Fruit fly (Drosophila melanogaster) whole organism, embryonic: ENCODE measurements around the gene CG44385.

Experiments used
- Atf6 ChIP-seq: fragments of 200-800 bp; sonication (Bioruptor generic); IDR thresholded peaks from 2 replicates; pipeline ENCODE4 v1.3.6; 2022; ENCODE audit warnings: missing biosample characterization, missing genetic modification characterization
- B-H1 ChIP-seq: fragments of 200-800 bp; sonication (Bioruptor generic); IDR thresholded peaks from 3 replicates; pipeline ENCODE4 v1.3.6; 2022; ENCODE audit warnings: missing biosample characterization, missing genetic modification characterization
- CG10274 ChIP-seq: fragments of 200-800 bp; sonication (Bioruptor generic); optimal IDR thresholded peaks from 3 replicates; lab custom pipeline; 2017; ENCODE audit warnings: missing biosample characterization, mild to moderate bottlenecking, missing genetic modification characterization
- CG10654 ChIP-seq: fragments of 200-800 bp; sonication (Bioruptor generic); optimal IDR thresholded peaks from 2 replicates; lab custom pipeline; 2016; ENCODE audit warnings: missing biosample characterization, missing genetic modification characterization
- CG13424 ChIP-seq: fragments of 200-800 bp; sonication (Bioruptor generic); optimal IDR thresholded peaks from 2 replicates; lab custom pipeline; 2019; ENCODE audit warnings: missing biosample characterization, mild to moderate bottlenecking, missing genetic modification characterization, moderate library complexity
- CG14050 ChIP-seq: fragments of 200-800 bp; sonication (Bioruptor generic); IDR thresholded peaks from 3 replicates; pipeline ENCODE4 v1.3.6; 2022; ENCODE audit warnings: missing biosample characterization, missing genetic modification characterization
- CG14667 ChIP-seq: fragments of 200-800 bp; sonication (Bioruptor generic); IDR thresholded peaks from 2 replicates; pipeline ENCODE4 v1.3.6; 2022; ENCODE audit warnings: missing biosample characterization, missing genetic modification characterization
- CG1529 ChIP-seq: fragments of 200-800 bp; sonication (Bioruptor generic); optimal IDR thresholded peaks from 3 replicates; lab custom pipeline; 2018; ENCODE audit warnings: missing biosample characterization, missing genetic modification characterization
- CG18011 ChIP-seq: fragments of 200-800 bp; sonication (Bioruptor generic); optimal IDR thresholded peaks from 2 replicates; lab custom pipeline; 2017; ENCODE audit warnings: missing biosample characterization, missing genetic modification characterization, mild to moderate bottlenecking, moderate library complexity, missing genotype
- CG18599 ChIP-seq: fragments of 200-800 bp; sonication (Bioruptor generic); optimal IDR thresholded peaks from 3 replicates; lab custom pipeline; 2017; ENCODE audit warnings: missing biosample characterization, missing genetic modification characterization, mild to moderate bottlenecking, moderate library complexity, missing genetic modification reagents
- CG3281 ChIP-seq: fragments of 200-800 bp; sonication (Bioruptor generic); optimal IDR thresholded peaks from 3 replicates; lab custom pipeline; 2017; ENCODE audit warnings: missing biosample characterization, mild to moderate bottlenecking, missing genetic modification characterization
- CG4360 ChIP-seq: fragments of 200-800 bp; sonication (Bioruptor generic); IDR thresholded peaks from 2 replicates; pipeline ENCODE4 v1.3.6; 2022; ENCODE audit warnings: missing biosample characterization, missing genetic modification characterization
- CG4707 ChIP-seq: fragments of 200-800 bp; sonication (Bioruptor generic); optimal IDR thresholded peaks from 2 replicates; lab custom pipeline; 2018; ENCODE audit warnings: missing biosample characterization, mild to moderate bottlenecking, missing genetic modification characterization, moderate library complexity
- CG5953 ChIP-seq: fragments of 200-800 bp; sonication (Bioruptor generic); IDR thresholded peaks from 2 replicates; pipeline ENCODE4 v1.3.6; 2022; ENCODE audit warnings: missing biosample characterization, missing genetic modification characterization
- CG6765 ChIP-seq: fragments of 200-800 bp; sonication (Bioruptor generic); optimal IDR thresholded peaks from 3 replicates; lab custom pipeline; 2017; ENCODE audit warnings: missing biosample characterization, mild to moderate bottlenecking, missing genetic modification characterization
- CG8388 ChIP-seq: fragments of 200-800 bp; sonication (Bioruptor generic); optimal IDR thresholded peaks from 2 replicates; lab custom pipeline; 2019; ENCODE audit warnings: missing biosample characterization, mild to moderate bottlenecking, missing genetic modification characterization, moderate library complexity
- CG9817 ChIP-seq: fragments of 200-800 bp; sonication (Bioruptor generic); optimal IDR thresholded peaks from 2 replicates; lab custom pipeline; 2018; ENCODE audit warnings: missing biosample characterization, mild to moderate bottlenecking, missing genetic modification characterization, moderate library complexity
- Deaf1 ChIP-seq: fragments of 200-800 bp; optimal IDR thresholded peaks from 3 replicates; lab custom pipeline; 2019; ENCODE audit warnings: missing biosample characterization, mild to moderate bottlenecking, missing genetic modification characterization, moderate library complexity
- HmgD ChIP-seq: fragments of 200-800 bp; sonication (Bioruptor generic); optimal IDR thresholded peaks from 3 replicates; lab custom pipeline; 2016; ENCODE audit warnings: missing biosample characterization, missing genetic modification characterization
- Hr51 ChIP-seq, 2 experiments: fragments of 200-800 bp; sonication (Bioruptor generic); optimal IDR thresholded peaks; 2 replicates in 1 of 2; 3 replicates in 1 of 2; lab custom pipeline; 2016 to 2018; ENCODE audit warnings: missing biosample characterization in 2 of 2, missing genetic modification characterization in 2 of 2, mild to moderate bottlenecking in 1 of 2, moderate library complexity in 1 of 2
- MBD-R2 ChIP-seq: fragments of 200-800 bp; sonication (Bioruptor generic); IDR thresholded peaks from 2 replicates; pipeline ENCODE4 v1.3.6; 2022; ENCODE audit warnings: missing biosample characterization, missing genetic modification characterization
- Med ChIP-seq: fragments of 200-800 bp; sonication (Bioruptor generic); peaks from one replicate; lab custom pipeline; 2016; ENCODE audit warnings: missing biosample characterization, missing genetic modification characterization, mild to moderate bottlenecking, inconsistent platforms, moderate library complexity
- Meics ChIP-seq: fragments of 200-800 bp; sonication (Bioruptor generic); optimal IDR thresholded peaks from 2 replicates; lab custom pipeline; 2017; ENCODE audit warnings: missing biosample characterization, mild to moderate bottlenecking, missing genetic modification characterization
- NC2β ChIP-seq: fragments of 200-800 bp; sonication (Bioruptor generic); optimal IDR thresholded peaks from 2 replicates; lab custom pipeline; 2016; ENCODE audit warnings: missing biosample characterization, missing genetic modification characterization
- Nf-YC ChIP-seq: fragments of 200-800 bp; optimal IDR thresholded peaks from 3 replicates; lab custom pipeline; 2019; ENCODE audit warnings: missing biosample characterization, mild to moderate bottlenecking, missing genetic modification characterization, moderate library complexity
- Ptx1 ChIP-seq: fragments of 200-800 bp; sonication (Bioruptor generic); IDR thresholded peaks from 2 replicates; pipeline ENCODE4 v1.3.6; 2022; ENCODE audit warnings: missing biosample characterization, missing genetic modification characterization
- Ravus ChIP-seq: fragments of 200-800 bp; sonication (Bioruptor generic); IDR thresholded peaks from 2 replicates; pipeline ENCODE4 v1.3.6; 2022; ENCODE audit warnings: missing biosample characterization, missing genetic modification characterization
- bcd ChIP-seq: fragments of 200-800 bp; sonication (Bioruptor generic); optimal IDR thresholded peaks from 2 replicates; lab custom pipeline; 2017; ENCODE audit warnings: missing biosample characterization, mild to moderate bottlenecking, missing genetic modification characterization
- bowl ChIP-seq: fragments of 200-800 bp; sonication (Bioruptor generic); IDR thresholded peaks from 2 replicates; pipeline ENCODE4 v1.3.6; 2022; ENCODE audit warnings: missing biosample characterization, missing genetic modification characterization
- caup ChIP-seq: fragments of 200-800 bp; sonication (Bioruptor generic); optimal IDR thresholded peaks from 3 replicates; lab custom pipeline; 2017; ENCODE audit warnings: missing biosample characterization, mild to moderate bottlenecking, missing genetic modification characterization, moderate library complexity; ENCODE audit not compliant: severe bottlenecking
- croc ChIP-seq: fragments of 200-800 bp; sonication (Bioruptor generic); conservative IDR thresholded peaks from 3 replicates; pipeline ENCODE4 v1.3.6; 2022; ENCODE audit warnings: missing biosample characterization, missing genetic modification characterization
- crol ChIP-seq: fragments of 200-800 bp; sonication (Bioruptor generic); IDR thresholded peaks from 2 replicates; pipeline ENCODE4 v1.3.6; 2022; ENCODE audit warnings: missing biosample characterization, missing genetic modification characterization
- cwo ChIP-seq: fragments of 200-800 bp; sonication (Bioruptor generic); optimal IDR thresholded peaks from 3 replicates; lab custom pipeline; 2017; ENCODE audit warnings: missing biosample characterization, missing genetic modification characterization, mild to moderate bottlenecking, moderate library complexity, missing genetic modification reagents
- dmrt99B ChIP-seq: fragments of 200-800 bp; sonication (Bioruptor generic); optimal IDR thresholded peaks from 2 replicates; lab custom pipeline; 2018; ENCODE audit warnings: missing biosample characterization, mild to moderate bottlenecking, missing genetic modification characterization, moderate library complexity
- dysf ChIP-seq: fragments of 200-800 bp; sonication (Bioruptor generic); IDR thresholded peaks from 3 replicates; pipeline ENCODE4 v1.3.6; 2022; ENCODE audit warnings: missing biosample characterization, missing genetic modification characterization
- emc ChIP-seq: fragments of 200-800 bp; sonication (Bioruptor generic); optimal IDR thresholded peaks from 2 replicates; lab custom pipeline; 2016; ENCODE audit warnings: missing biosample characterization, missing genetic modification characterization
- fd102C ChIP-seq: fragments of 200-800 bp; sonication (Bioruptor generic); optimal IDR thresholded peaks from 2 replicates; lab custom pipeline; 2018; ENCODE audit warnings: missing biosample characterization, mild to moderate bottlenecking, missing genetic modification characterization, moderate library complexity
- lmd ChIP-seq: fragments of 200-800 bp; sonication (Bioruptor generic); IDR thresholded peaks from 2 replicates; pipeline ENCODE4 v1.3.6; 2022; ENCODE audit warnings: missing biosample characterization, missing genetic modification characterization
- onecut ChIP-seq: fragments of 200-800 bp; sonication (Bioruptor generic); IDR thresholded peaks from 2 replicates; pipeline ENCODE4 v1.3.6; 2022; ENCODE audit warnings: missing biosample characterization, missing genetic modification characterization
- pan ChIP-seq, 4 experiments: fragments of >200 bp in 3 of 4; fragments of 200-800 bp in 1 of 4; sonication (Bioruptor generic) in 1 of 4; optimal IDR thresholded peaks in 3 of 4; IDR thresholded peaks in 1 of 4; 2 replicates each; pipeline versions ENCODE4 v1.3.6 to Lab custom; 2017 to 2022; ENCODE audit warnings: missing biosample characterization in 2 of 4, missing genetic modification characterization in 2 of 4, mixed read lengths in 1 of 4
- pho ChIP-seq: fragments of 200-800 bp; sonication (Bioruptor generic); optimal IDR thresholded peaks from 2 replicates; lab custom pipeline; 2016; ENCODE audit warnings: missing biosample characterization, missing genetic modification characterization
- row ChIP-seq: fragments of 200-800 bp; sonication (Bioruptor generic); IDR thresholded peaks from 3 replicates; pipeline ENCODE4 v1.3.6; 2022; ENCODE audit warnings: missing biosample characterization, missing genetic modification characterization
- sens ChIP-seq: fragments of 200-800 bp; sonication (Bioruptor generic); peaks from one replicate; lab custom pipeline; 2016; ENCODE audit warnings: missing biosample characterization, missing genetic modification characterization
- ssp ChIP-seq: fragments of 200-800 bp; sonication (Bioruptor generic); IDR thresholded peaks from 2 replicates; pipeline ENCODE4 v1.3.6; 2022; ENCODE audit warnings: missing biosample characterization, missing genetic modification characterization
- zfh2 ChIP-seq: fragments of 200-800 bp; sonication (Bioruptor generic); optimal IDR thresholded peaks from 2 replicates; lab custom pipeline; 2016; ENCODE audit warnings: missing biosample characterization, missing genetic modification characterization

CG44385 gene

DNA sequence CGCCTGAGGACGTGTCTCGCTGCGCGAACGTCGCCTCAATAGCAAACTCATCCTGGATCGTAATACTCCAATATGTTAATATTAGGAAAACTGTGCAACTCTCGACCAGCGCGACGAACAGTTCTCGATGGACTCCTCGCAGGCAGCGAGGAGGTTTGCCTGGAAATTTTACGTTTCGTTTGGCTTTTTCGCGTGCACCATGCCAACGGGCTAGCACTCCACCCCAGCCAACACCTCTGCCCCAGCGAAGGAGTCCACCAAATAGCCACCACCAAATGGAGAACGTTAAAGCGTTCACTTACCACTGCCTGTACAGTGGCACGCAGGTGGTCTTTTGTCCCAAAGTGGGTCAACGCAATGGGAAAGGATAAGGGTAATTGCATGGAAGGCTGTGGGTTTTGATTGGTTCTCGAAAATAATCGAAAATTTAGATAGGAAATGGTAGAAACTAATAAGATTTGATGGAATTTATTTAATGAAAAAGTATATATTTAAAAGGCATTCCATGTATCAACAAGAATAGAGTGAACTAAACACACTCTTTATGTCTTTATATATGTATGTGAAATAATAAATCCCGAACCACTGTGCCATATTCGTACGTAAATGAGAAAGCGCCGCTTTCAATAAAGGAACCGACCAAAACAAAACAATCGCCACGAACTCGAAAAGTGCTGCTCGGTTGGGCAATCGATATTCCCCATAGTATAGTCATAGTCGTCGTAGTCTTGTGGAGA is 27.7 kb upstream of the CG44385 start, which contains the start of gene CG32668:
Gene CG32668 (minus strand): TSS at position 51 of the 737 bp plus-strand sequence.
- TF ChIP-seq CG10654 (GFP tag; lab: Kevin White, UChicago) (no peak), sens (GFP tag; lab: Kevin White, UChicago) (peak; percentile 63), onecut (peak; percentile 23; the same call in 1 of the 2 replicates), Deaf1 (tag; lab: Kevin White, UChicago) (peak; percentile 9), Med (GFP tag; lab: Kevin White, UChicago) (peak; percentile 46), croc (GFP tag; lab: Robert Waterston, UW) (no peak), row (0 out of 3 replicates have a peak, but pooled peaks have one; percentile 17)
- TF ChIP-seq, all 482 proteins: peak for 5

DNA sequence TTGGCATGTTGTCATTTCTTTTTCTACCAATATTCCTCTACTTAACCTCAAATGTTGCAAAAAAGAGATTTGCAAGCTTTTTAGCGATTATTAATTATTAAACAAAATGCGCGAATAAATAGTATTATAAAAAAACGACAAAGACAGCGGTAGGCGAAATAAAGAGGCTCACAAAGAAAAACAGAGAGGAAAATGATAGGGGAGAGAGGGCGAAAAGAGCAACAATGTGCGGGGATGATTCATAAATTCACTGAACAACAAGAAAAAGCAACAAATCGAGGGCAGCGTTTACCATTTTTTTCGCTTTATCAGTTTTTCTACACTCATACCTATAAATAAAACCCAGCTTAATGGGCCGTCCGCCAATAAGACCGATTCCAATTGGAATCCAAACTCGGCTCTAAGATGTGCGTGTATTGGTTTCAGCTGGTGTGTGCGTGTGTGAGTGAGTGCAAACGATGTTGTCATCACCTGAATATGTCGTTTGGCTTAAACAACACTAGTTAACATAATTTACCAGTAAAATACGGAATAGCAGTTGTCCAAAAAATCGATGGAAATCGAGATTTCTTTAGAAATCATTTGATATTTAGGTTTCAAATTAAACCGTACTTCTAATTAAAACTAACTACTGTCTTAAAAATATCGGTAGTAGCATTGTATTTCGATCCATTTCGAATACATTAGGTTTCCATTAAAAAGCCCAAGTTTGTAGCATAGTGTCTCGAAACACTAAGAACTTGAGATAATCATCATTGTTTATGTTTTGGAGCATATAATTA is 23.8 kb upstream of the CG44385 start:
- TF ChIP-seq CG10274 (GFP tag; lab: Kevin White, UChicago) = no peak
- peak; percentile 10 for TF ChIP-seq caup (GFP tag; lab: Kevin White, UChicago)
- TF ChIP-seq bcd = peak; percentile 11
- no peak for TF ChIP-seq NC2β (GFP tag; lab: Kevin White, UChicago)
- 0 out of 2 replicates have a peak, but pooled peaks have one; percentile 19 for TF ChIP-seq Atf6 (GFP tag; lab: Robert Waterston, UW)
- TF ChIP-seq Ravus (GFP tag; lab: Robert Waterston, UW) = no peak
- no peak for TF ChIP-seq CG8388 (GFP tag; lab: Kevin White, UChicago)
- TF ChIP-seq bowl (GFP tag; lab: Robert Waterston, UW) = no peak
- no peak for TF ChIP-seq emc (GFP tag; lab: Kevin White, UChicago)
- TF ChIP-seq CG4707 (GFP tag; lab: Kevin White, UChicago) = no peak
- no peak for TF ChIP-seq crol (GFP tag; lab: Robert Waterston, UW)
- TF ChIP-seq Nf-YC (tag; lab: Kevin White, UChicago) = no peak
- TF ChIP-seq HmgD (GFP tag; lab: Kevin White, UChicago) = no peak
- TF ChIP-seq CG3281 (GFP tag; lab: Kevin White, UChicago) = peak; percentile 44
- no peak for TF ChIP-seq Ptx1 (GFP tag; lab: Robert Waterston, UW)
- no peak for TF ChIP-seq CG14050 (GFP tag; lab: Robert Waterston, UW)
- no peak for TF ChIP-seq CG14667 (GFP tag; lab: Robert Waterston, UW)
- peak; percentile 19 for TF ChIP-seq dmrt99B (tag; lab: Kevin White, UChicago)
- TF ChIP-seq B-H1 (GFP tag; lab: Robert Waterston, UW) = no peak
- TF ChIP-seq Meics (GFP tag; lab: Kevin White, UChicago) = peak; percentile 40
- TF ChIP-seq cwo (GFP tag; lab: Kevin White, UChicago) = peak; percentile 3
- no peak for TF ChIP-seq zfh2
- no peak for TF ChIP-seq CG6765 (GFP tag; lab: Kevin White, UChicago)
- TF ChIP-seq CG4360 (GFP tag; lab: Robert Waterston, UW) = peak; percentile 20; the same call in 1 of the 2 replicates
- peak; percentile 31 for TF ChIP-seq CG18599 (GFP tag; lab: Kevin White, UChicago)
- TF ChIP-seq CG13424 (tag; lab: Kevin White, UChicago) = peak; percentile 36
- TF ChIP-seq ssp (GFP tag; lab: Robert Waterston, UW) = no peak
- peak; percentile 13; the same call in 1 of the 2 replicates for TF ChIP-seq MBD-R2 (GFP tag; lab: Robert Waterston, UW)
- no peak for TF ChIP-seq CG18011 (GFP tag; lab: Kevin White, UChicago)
- peak; percentile 4 for TF ChIP-seq CG9817 (tag; lab: Kevin White, UChicago)
- no peak for TF ChIP-seq CG1529 (GFP tag; lab: Kevin White, UChicago)
- no peak for TF ChIP-seq CG5953 (GFP tag; lab: Robert Waterston, UW)
- no peak for TF ChIP-seq pho (GFP tag; lab: Kevin White, UChicago)
- no peak for TF ChIP-seq pan (optimal IDR thresholded peaks at IDR 0.05; lab: Kevin White, UChicago)
- TF ChIP-seq pan (GFP tag; optimal IDR thresholded peaks at IDR 0.05 in 1 of 2, IDR thresholded peaks at IDR 0.05 in 1 of 2) = no peak
- TF ChIP-seq fd102C (GFP tag; lab: Kevin White, UChicago) = no peak
- peak in 1 of 2 experiments; percentile 16 for TF ChIP-seq Hr51 (GFP tag; optimal IDR thresholded peaks at IDR 0.05; lab: Kevin White, UChicago)
- peak; percentile 7; the same call in 1 of the 2 replicates for TF ChIP-seq lmd (GFP tag; lab: Robert Waterston, UW)
- peak; percentile 31; the same call in 1 of the 3 replicates for TF ChIP-seq dysf (GFP tag; lab: Robert Waterston, UW)
